Worm (Caenorhabditis elegans) whole organism, early embryonic: Measurements from ENCODE around the gene C18D4.3.

Source experiments
- F13C5.2 ChIP-seq: sonication (generic microtip); optimal IDR thresholded peaks from 2 replicates; lab custom pipeline; 2017; ENCODE audit warnings: mild to moderate bottlenecking, missing genetic modification characterization, inconsistent platforms, missing compliant biosample characterization
- aly-1 ChIP-seq: sonication (generic microtip); optimal IDR thresholded peaks from 2 replicates; lab custom pipeline; 2016; ENCODE audit warnings: missing genetic modification characterization, missing compliant biosample characterization
- ama-1 ChIP-seq: fragments of 150-350 bp; optimal IDR thresholded peaks from 2 replicates; lab custom pipeline; 2014
- ceh-13 ChIP-seq: fragments of 200-800 bp; sonication (Bioruptor generic); optimal IDR thresholded peaks from 2 replicates; lab custom pipeline; 2018; ENCODE audit warnings: mild to moderate bottlenecking, missing genetic modification characterization, missing compliant biosample characterization
- ets-7 ChIP-seq: sonication (generic microtip); optimal IDR thresholded peaks from 2 replicates; lab custom pipeline; 2016; ENCODE audit warnings: missing genotype, missing genetic modification characterization, missing compliant biosample characterization
- flt-1 ChIP-seq: fragments of 200-800 bp; sonication (Bioruptor generic); IDR thresholded peaks from 2 replicates; pipeline ENCODE4 v1.3.6; 2022; ENCODE audit warnings: missing genetic modification characterization, missing compliant biosample characterization
- hmbx-1 ChIP-seq: sonication (generic microtip); optimal IDR thresholded peaks from 2 replicates; lab custom pipeline; 2016; ENCODE audit warnings: mild to moderate bottlenecking, missing genetic modification characterization, missing compliant biosample characterization
- hnd-1 ChIP-seq: sonication (generic microtip); optimal IDR thresholded peaks from 2 replicates; lab custom pipeline; 2016; ENCODE audit warnings: missing genetic modification characterization, missing compliant biosample characterization
- pes-1 ChIP-seq: fragments of 200-800 bp; sonication (Bioruptor generic); IDR thresholded peaks from 2 replicates; pipeline ENCODE4 v1.3.6; 2022; ENCODE audit warnings: missing genetic modification reagents, missing genetic modification characterization, missing compliant biosample characterization
- scrt-1 ChIP-seq: fragments of 200-800 bp; sonication (Bioruptor generic); IDR thresholded peaks from 2 replicates; pipeline ENCODE4 v1.3.6; 2022; ENCODE audit warnings: missing genetic modification characterization, missing compliant biosample characterization
- tbx-11 ChIP-seq: fragments of 200-800 bp; sonication (Bioruptor generic); IDR thresholded peaks from 2 replicates; pipeline ENCODE4 v1.3.6; 2022; ENCODE audit warnings: missing genetic modification characterization, missing compliant biosample characterization
- tbx-37 ChIP-seq: fragments of 200-800 bp; sonication (Bioruptor generic); conservative IDR thresholded peaks from 2 replicates; pipeline ENCODE4 v1.3.6; 2022; ENCODE audit warnings: missing genetic modification reagents, missing genetic modification characterization, missing compliant biosample characterization
- tra-4 ChIP-seq: sonication (generic microtip); optimal IDR thresholded peaks from 2 replicates; lab custom pipeline; 2017; ENCODE audit warnings: missing genetic modification characterization, missing compliant biosample characterization

ce11 chrV:17532686-17533085 is at the start of gene C18D4.3:
- TF ChIP-seq hmbx-1 (tag; lab: Kevin White, UChicago): no peak
- TF ChIP-seq ets-7 (tag; lab: Kevin White, UChicago): no peak
- no peak for TF ChIP-seq ama-1
- no peak for TF ChIP-seq F13C5.2 (tag; lab: Kevin White, UChicago)
- TF ChIP-seq tbx-11 (GFP tag; lab: Robert Waterston, UW): no peak
- no peak for TF ChIP-seq hnd-1
- TF ChIP-seq tra-4 (tag; lab: Kevin White, UChicago): no peak
- TF ChIP-seq ceh-13 (GFP tag; lab: Kevin White, UChicago): no peak
- no peak for TF ChIP-seq flt-1
- TF ChIP-seq tbx-37: no peak
- TF ChIP-seq scrt-1 (GFP tag; lab: Robert Waterston, UW): no peak
- no peak for TF ChIP-seq pes-1
- no peak for TF ChIP-seq aly-1 (tag; lab: Kevin White, UChicago)
